Worm (Caenorhabditis elegans) whole organism, L4/young adult: Measurements from ENCODE around the gene scl-21.

Experiments
- dao-5 ChIP-seq: sonication (generic microtip); optimal IDR thresholded peaks from 2 replicates; lab custom pipeline; 2016; ENCODE audit warnings: missing genotype, missing genetic modification characterization, moderate library complexity, missing compliant biosample characterization
- him-1 ChIP-seq: sonication (generic microtip); optimal IDR thresholded peaks from 2 replicates; lab custom pipeline; 2016; ENCODE audit warnings: missing genotype, missing genetic modification reagents, missing genetic modification characterization, missing compliant biosample characterization

DNA sequence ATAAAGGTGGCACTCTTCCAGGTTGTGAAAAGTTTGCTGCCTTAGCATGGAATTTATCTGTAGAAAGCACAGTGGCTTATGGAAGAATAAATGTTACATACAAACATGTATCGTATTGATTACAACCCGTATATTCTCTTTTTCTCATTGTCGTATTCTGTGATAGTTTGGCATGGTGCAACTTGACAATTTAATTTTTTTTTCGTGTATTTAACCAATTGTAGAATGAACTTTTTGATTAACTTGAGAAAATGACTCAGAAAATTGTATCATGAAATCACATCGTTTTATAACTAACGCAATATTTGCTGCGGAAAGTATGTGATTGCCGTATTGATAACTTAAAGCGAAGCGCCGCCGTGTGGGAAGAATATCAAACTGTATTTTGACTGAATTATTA, 38.4 kb downstream of the scl-21 start, which contains the start of gene Y43F8B.24:
- TF ChIP-seq dao-5 (tag; lab: Kevin White, UChicago) (no peak), him-1 (tag; lab: Kevin White, UChicago) (no peak)
